Fruit fly (Drosophila melanogaster) S2 (cell line): ENCODE results near the gene yrt.

Experiments
- CG8478 ChIP-seq: fragments of >200 bp; optimal IDR thresholded peaks from 2 replicates; lab custom pipeline; 2018
- CTCF ChIP-seq, 2 experiments: fragments of >200 bp; optimal IDR thresholded peaks; 2 replicates each; lab custom pipeline; 2018

dm6 chr3R:13397535-13397934 lies 37.2 kb downstream of the yrt start, which contains the start of gene CG14377:
- TF ChIP-seq CTCF (optimal IDR thresholded peaks at IDR 0.05; lab: Kevin White, UChicago) = no peak
- TF ChIP-seq CG8478 (lab: Kevin White, UChicago) = no peak
